Fruit fly (Drosophila melanogaster): ENCODE measurements around the gene Os-C.

The Os-C gene

dm6 chr3R:7998778-7999177 lies 20.0 kb downstream of the Os-C start:
- no peak for TF ChIP-seq noc (tag; optimal IDR thresholded peaks at IDR 0.05)

dm6 chr3R:7999530-8000116 lies 20.9 kb downstream of the Os-C start, which contains the start of gene PIG-H:
PIG-H (plus strand) TSS chr3R:7999832.
- no peak for TF ChIP-seq noc (tag; optimal IDR thresholded peaks at IDR 0.05)

- TF ChIP-seq noc (tag; optimal IDR thresholded peaks at IDR 0.05) = peak; percentile 96
Measured at dm6 chr3R:8001074-8001669, 22.4 kb downstream of the Os-C start, which contains the start of the genes Kmn2 and CG2698. Kmn2 (minus strand) TSS chr3R:8001309. CG2698 (plus strand) TSS chr3R:8001562.

dm6 chr3R:8007595-8008255 lies 29.0 kb downstream of the Os-C start, which contains the start of gene CG2767:
CG2767 (minus strand) TSS chr3R:8008110.
- TF ChIP-seq noc (tag; optimal IDR thresholded peaks at IDR 0.05) = no peak

- TF ChIP-seq noc (tag; optimal IDR thresholded peaks at IDR 0.05) = no peak
Measured at dm6 chr3R:8009080-8009620, 30.4 kb downstream of the Os-C start, which contains the start of the genes CG11052 and CG3223. CG11052 (minus strand) TSS chr3R:8009297. CG3223 (plus strand) TSS chr3R:8009400.

dm6 chr3R:8013121-8014009 lies 34.6 kb downstream of the Os-C start, which contains the start of the genes CG10435 and Pbp95:
CG10435 (minus strand) TSS chr3R:8013201.
Pbp95 (plus strand) TSS chr3R:8013791.
- TF ChIP-seq noc (tag; optimal IDR thresholded peaks at IDR 0.05) = no peak

dm6 chr3R:8026515-8026914 lies 47.8 kb downstream of the Os-C start:
- no peak for TF ChIP-seq noc (tag; optimal IDR thresholded peaks at IDR 0.05)

- TF ChIP-seq noc (tag; optimal IDR thresholded peaks at IDR 0.05) = peak; percentile 69
Measured at dm6 chr3R:8027203-8027688, 48.5 kb downstream of the Os-C start.
